Worm (Caenorhabditis elegans): ENCODE results near the gene clec-55.
A peak's percentile ranks its signal among the peaks of the same experiment; 100 is the strongest.

clec-55 gene

ce11 chrV:14437355-14437754, 41.7 kb upstream of the clec-55 start:
- TF ChIP-seq aha-1 (tag) (peak; percentile 11), lim-7 (GFP tag; IDR thresholded peaks at IDR 0.05) (no peak)

ce11 chrV:14438099-14438739, 40.9 kb upstream of the clec-55 start:
- no peak for TF ChIP-seq mxl-2 (GFP tag; conservative IDR thresholded peaks at IDR 0.05)
- TF ChIP-seq dmd-9 (GFP tag; IDR thresholded peaks at IDR 0.05), result no peak
- TF ChIP-seq lin-39 (tag; optimal IDR thresholded peaks at IDR 0.05), result no peak
- no peak for TF ChIP-seq nhr-48 (tag; optimal IDR thresholded peaks at IDR 0.05)
- no peak for TF ChIP-seq nhr-41 (GFP tag; IDR thresholded peaks at IDR 0.05)
- TF ChIP-seq F49E8.2 (tag; optimal IDR thresholded peaks at IDR 0.05; ENCODE audit: borderline replicate concordance), result no peak
- TF ChIP-seq ceh-28 (tag; optimal IDR thresholded peaks at IDR 0.05), result no peak
- no peak for TF ChIP-seq duxl-1 (tag; optimal IDR thresholded peaks at IDR 0.05; ENCODE audit: poor library complexity)
- no peak for TF ChIP-seq zfp-3 (GFP tag; conservative IDR thresholded peaks at IDR 0.05)
- TF ChIP-seq unc-62 (GFP tag; optimal IDR thresholded peaks at IDR 0.05 in 1 of 2), result peak in 1 of 2 experiments; percentile 57
- TF ChIP-seq unc-62 (tag; optimal IDR thresholded peaks at IDR 0.05), result no peak
- TF ChIP-seq dpl-1 (GFP tag; optimal IDR thresholded peaks at IDR 0.05), result no peak
- no peak for TF ChIP-seq F26F4.8 (GFP tag; conservative IDR thresholded peaks at IDR 0.05)
- no peak for TF ChIP-seq egl-43 (GFP tag; IDR thresholded peaks at IDR 0.05)
- peak; percentile 91 for TF ChIP-seq aha-1 (tag)

- TF ChIP-seq aha-1 (tag), result peak; percentile 55
- TF ChIP-seq lir-3 (tag; optimal IDR thresholded peaks at IDR 0.05), result no peak
- peak in 1 of 2 experiments; percentile 97 for TF ChIP-seq unc-62 (GFP tag; optimal IDR thresholded peaks at IDR 0.05 in 1 of 2)
- no peak for TF ChIP-seq unc-62 (tag; optimal IDR thresholded peaks at IDR 0.05)
Observed at ce11 chrV:14439236-14439635, 39.8 kb upstream of the clec-55 start.

ce11 chrV:14440841-14441240, 38.2 kb upstream of the clec-55 start, which contains the start of gene F23B12.4:
Gene F23B12.4 (plus strand): TSS chrV:14441141.
- no peak for TF ChIP-seq ctbp-1 (GFP tag; IDR thresholded peaks at IDR 0.05)
- no peak for TF ChIP-seq sdz-12 (GFP tag; optimal IDR thresholded peaks at IDR 0.05)
- TF ChIP-seq lsy-2 (tag; optimal IDR thresholded peaks at IDR 0.05), result no peak
- no peak for TF ChIP-seq aly-2 (tag; optimal IDR thresholded peaks at IDR 0.05)
- no peak for TF ChIP-seq cey-2 (tag; optimal IDR thresholded peaks at IDR 0.05; ENCODE audit: borderline replicate concordance, insufficient read depth)
- no peak for TF ChIP-seq Y105C5A.15 (GFP tag; IDR thresholded peaks at IDR 0.05)
- TF ChIP-seq nhr-11 (tag; optimal IDR thresholded peaks at IDR 0.05), result no peak
- no peak for TF ChIP-seq T20F7.1 (GFP tag; optimal IDR thresholded peaks at IDR 0.05)
- no peak for TF ChIP-seq nhr-25 (tag; optimal IDR thresholded peaks at IDR 0.05; ENCODE audit: borderline replicate concordance, insufficient read depth)
- TF ChIP-seq zfp-3 (GFP tag; conservative IDR thresholded peaks at IDR 0.05), result no peak
- no peak for TF ChIP-seq spr-3 (GFP tag; optimal IDR thresholded peaks at IDR 0.05)
- TF ChIP-seq ama-1 (optimal IDR thresholded peaks at IDR 0.05), result no peak
- no peak for TF ChIP-seq arid-1 (GFP tag; conservative IDR thresholded peaks at IDR 0.05)
- no peak for TF ChIP-seq spr-1 (tag; optimal IDR thresholded peaks at IDR 0.05)
- TF ChIP-seq nhr-41 (GFP tag; IDR thresholded peaks at IDR 0.05), result no peak

- peak; percentile 53 for TF ChIP-seq mes-2 (tag; optimal IDR thresholded peaks at IDR 0.05; ENCODE audit: poor library complexity, severe bottlenecking)
Observed at ce11 chrV:14443471-14444015, 35.5 kb upstream of the clec-55 start.

All from whole organism, L4 larva.